Worm (Caenorhabditis elegans): Measurements from ENCODE around the gene gei-13.

The gei-13 gene

ce11 chrIII:9664484-9665221 lies 27.7 kb upstream of the gei-13 start:
- peak; percentile 46 for TF ChIP-seq unc-42 (tag; optimal IDR thresholded peaks at IDR 0.05)
- TF ChIP-seq hlh-8 (tag; optimal IDR thresholded peaks at IDR 0.05) = no peak
- TF ChIP-seq nhr-11 (tag; optimal IDR thresholded peaks at IDR 0.05) = no peak
- no peak for TF ChIP-seq ets-4 (tag; optimal IDR thresholded peaks at IDR 0.05)
- TF ChIP-seq odd-2 (tag; optimal IDR thresholded peaks at IDR 0.05) = peak; percentile 13

DNA sequence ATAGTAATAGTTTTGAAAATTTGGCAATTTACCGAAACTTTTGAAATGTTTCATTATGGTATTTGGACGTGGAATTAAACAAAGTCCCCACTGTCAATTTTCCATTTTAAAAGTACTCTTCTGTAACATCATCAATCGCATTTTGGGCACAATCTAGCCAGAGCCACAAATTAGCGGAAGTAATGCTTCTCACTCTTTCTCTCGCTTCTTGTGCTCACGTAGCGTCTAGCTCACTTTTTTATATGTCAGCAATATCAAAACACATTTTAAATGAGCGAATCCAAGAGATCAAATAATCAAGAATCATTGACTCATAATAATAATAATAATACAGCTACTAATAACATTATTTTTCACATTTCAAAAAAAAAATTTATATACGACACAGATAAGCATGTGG lies 27.0 kb upstream of the gei-13 start:
- TF ChIP-seq ceh-24 (tag; optimal IDR thresholded peaks at IDR 0.05) = no peak
- no peak for TF ChIP-seq ets-4 (tag; optimal IDR thresholded peaks at IDR 0.05)

- TF ChIP-seq ceh-24 (tag; optimal IDR thresholded peaks at IDR 0.05) (no peak), ceh-18 (tag; optimal IDR thresholded peaks at IDR 0.05) (peak; percentile 49)
Observed at ce11 chrIII:9662266-9662959, 25.5 kb upstream of the gei-13 start.

DNA sequence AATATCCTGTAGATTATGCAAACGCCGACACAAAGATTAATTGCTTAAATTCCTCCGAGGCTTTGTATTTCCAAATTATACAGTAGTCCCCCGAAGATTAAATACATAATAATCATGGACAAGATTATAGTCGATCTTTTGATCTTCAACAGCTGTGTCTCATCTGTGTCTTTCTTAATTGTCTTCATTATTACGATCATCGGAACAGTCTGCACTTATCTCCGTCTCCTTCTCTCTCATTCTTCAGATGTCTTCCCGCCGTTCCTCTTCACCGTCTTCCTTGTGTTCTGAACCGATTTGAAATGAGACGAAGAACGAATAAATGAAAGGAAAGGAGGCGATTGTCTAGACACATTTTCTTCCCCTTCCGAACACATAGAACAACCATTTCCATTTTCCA lies 24.2 kb upstream of the gei-13 start:
- TF ChIP-seq hlh-8 (tag; optimal IDR thresholded peaks at IDR 0.05) (peak; percentile 40), ref-2 (tag; optimal IDR thresholded peaks at IDR 0.05) (no peak)

DNA sequence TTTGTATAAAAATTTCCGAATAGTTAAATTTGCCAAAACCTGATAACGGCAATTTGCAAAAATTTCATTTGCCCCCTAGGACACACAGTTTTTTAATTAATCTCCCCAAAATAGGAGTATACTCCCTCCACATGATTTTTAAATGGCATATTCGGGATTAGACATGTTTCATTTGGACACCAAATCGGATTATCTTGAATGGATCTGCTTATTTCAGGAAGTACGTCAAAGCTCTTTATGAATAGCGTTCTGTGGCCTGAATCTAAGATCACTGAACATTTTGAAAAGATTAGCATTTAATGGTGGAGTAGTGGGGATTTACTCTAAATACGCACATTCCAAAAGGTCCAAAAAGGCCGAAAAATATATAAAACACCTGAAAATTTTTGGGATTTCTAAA lies 21.7 kb upstream of the gei-13 start:
- TF ChIP-seq T23F11.4 (GFP tag; optimal IDR thresholded peaks at IDR 0.05) = no peak
- TF ChIP-seq mec-3 (tag; optimal IDR thresholded peaks at IDR 0.05; ENCODE audit: borderline replicate concordance) = no peak

ce11 chrIII:9655802-9656201 lies 18.9 kb upstream of the gei-13 start, which contains the start of gene C15H7.4:
TSS of gene C15H7.4 (minus strand) at chrIII:9655902.
- TF ChIP-seq fax-1 (tag; optimal IDR thresholded peaks at IDR 0.05) (no peak), F13H6.1 (tag; optimal IDR thresholded peaks at IDR 0.05) (no peak), lin-11 (tag; optimal IDR thresholded peaks at IDR 0.05) (no peak), pat-9 (tag; optimal IDR thresholded peaks at IDR 0.05) (no peak), ceh-19 (GFP tag; optimal IDR thresholded peaks at IDR 0.05) (no peak), che-1 (tag; optimal IDR thresholded peaks at IDR 0.05) (no peak), nhr-232 (tag; optimal IDR thresholded peaks at IDR 0.05) (no peak), rnt-1 (tag; optimal IDR thresholded peaks at IDR 0.05) (no peak), ttx-3 (tag; optimal IDR thresholded peaks at IDR 0.05) (no peak), unc-3 (GFP tag; conservative IDR thresholded peaks at IDR 0.05) (no peak), unc-3 (tag; optimal IDR thresholded peaks at IDR 0.05) (no peak), ceh-2 (tag; optimal IDR thresholded peaks at IDR 0.05) (no peak), dmd-4 (tag; optimal IDR thresholded peaks at IDR 0.05; ENCODE audit: borderline replicate concordance) (no peak), pag-3 (tag; optimal IDR thresholded peaks at IDR 0.05; ENCODE audit: borderline replicate concordance) (no peak), hlh-6 (tag; optimal IDR thresholded peaks at IDR 0.05) (no peak), ceh-34 (tag; optimal IDR thresholded peaks at IDR 0.05) (no peak), madf-2 (tag; optimal IDR thresholded peaks at IDR 0.05) (no peak), ceh-14 (tag; optimal IDR thresholded peaks at IDR 0.05) (no peak), T23F11.4 (GFP tag; optimal IDR thresholded peaks at IDR 0.05) (no peak)

DNA sequence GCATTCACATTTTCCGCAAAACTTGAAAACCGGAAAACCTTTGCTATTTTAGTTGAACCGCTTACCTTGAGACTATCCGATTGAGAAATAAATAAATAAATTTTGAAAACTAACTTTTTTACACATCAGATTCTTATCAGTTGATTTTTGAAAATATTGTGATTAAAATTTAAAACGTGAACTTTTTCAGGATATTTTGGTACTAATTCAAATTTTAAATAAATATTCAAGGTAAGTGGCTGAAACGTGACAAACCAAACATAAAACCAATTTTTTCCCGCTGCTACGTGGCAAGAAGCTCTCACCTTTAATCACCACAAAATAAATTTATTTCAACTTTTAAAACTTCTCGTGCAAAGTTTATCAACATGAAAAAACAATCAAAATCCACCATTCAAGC lies 15.0 kb upstream of the gei-13 start, which contains the start of gene C15H7.3:
C15H7.3 (minus strand) TSS at position 101 of the 400 bp plus-strand sequence.
- TF ChIP-seq ceh-48 (tag; optimal IDR thresholded peaks at IDR 0.05) = no peak
- no peak for TF ChIP-seq ceh-14 (tag; optimal IDR thresholded peaks at IDR 0.05)
- TF ChIP-seq elt-4 (tag; optimal IDR thresholded peaks at IDR 0.05) = no peak
- TF ChIP-seq ceh-24 (tag; optimal IDR thresholded peaks at IDR 0.05) = no peak
- TF ChIP-seq fax-1 (tag; optimal IDR thresholded peaks at IDR 0.05) = no peak
